Worm (Caenorhabditis elegans): Measurements from ENCODE around the gene K02E11.7.
A peak's percentile ranks its signal among the peaks of the same experiment; 100 is the strongest.
"Not testable (repeated sequence)": the region's sequence is repeated elsewhere in the genome, so short reads cannot be mapped to it uniquely, and the experiment has no call there.

The K02E11.7 gene

ce11 chrV:14279777-14280176 lies 25.7 kb upstream of the K02E11.7 start, which contains the start of gene srt-33:
TSS of gene srt-33 (minus strand) at chrV:14279877.
- TF ChIP-seq elt-1 (tag; optimal IDR thresholded peaks at IDR 0.05) (no peak), nhr-129 (tag; optimal IDR thresholded peaks at IDR 0.05) (no peak), nhr-23 (tag; optimal IDR thresholded peaks at IDR 0.05) (no peak), nhr-77 (tag; optimal IDR thresholded peaks at IDR 0.05) (no peak), elt-3 (tag; optimal IDR thresholded peaks at IDR 0.05) (no peak), ztf-11 (tag; optimal IDR thresholded peaks at IDR 0.05) (no peak), ztf-1 (GFP tag; conservative IDR thresholded peaks at IDR 0.05) (no peak)

- TF ChIP-seq snpc-4 (tag; optimal IDR thresholded peaks at IDR 0.05) = peak; percentile 38
These were observed 23.3 kb upstream of the K02E11.7 start for ce11 chrV:14277456-14277855.

ce11 chrV:14274268-14274667 lies 20.1 kb upstream of the K02E11.7 start, which contains the start of gene F40G12.7:
TSS of gene F40G12.7 (plus strand) at chrV:14274568.
- not testable (repeated sequence) for TF ChIP-seq dmd-4 (tag; optimal IDR thresholded peaks at IDR 0.05); aly-2 (tag; optimal IDR thresholded peaks at IDR 0.05); blmp-1 (tag; optimal IDR thresholded peaks at IDR 0.05; ENCODE audit: insufficient read depth)

- no peak for TF ChIP-seq sma-3 (GFP tag; optimal IDR thresholded peaks at IDR 0.05)
- no peak for TF ChIP-seq lin-39 (tag; optimal IDR thresholded peaks at IDR 0.05)
- TF ChIP-seq nhr-12 (tag; optimal IDR thresholded peaks at IDR 0.05) = no peak
- no peak for TF ChIP-seq nhr-10 (tag; optimal IDR thresholded peaks at IDR 0.05)
- no peak for TF ChIP-seq sma-9 (GFP tag; optimal IDR thresholded peaks at IDR 0.05)
- TF ChIP-seq sma-9 (tag; optimal IDR thresholded peaks at IDR 0.05) = no peak
These were observed 18.9 kb upstream of the K02E11.7 start, which contains the start of gene F40G12.6 for ce11 chrV:14273019-14273418. TSS of gene F40G12.6 (minus strand) at chrV:14273119.

- no peak for TF ChIP-seq ztf-11 (tag; optimal IDR thresholded peaks at IDR 0.05)
- no peak for TF ChIP-seq alr-1 (tag; optimal IDR thresholded peaks at IDR 0.05)
These were observed 16.6 kb upstream of the K02E11.7 start, which contains the start of gene F40G12.5 for ce11 chrV:14270729-14271128. TSS of gene F40G12.5 (minus strand) at chrV:14270829.

ce11 chrV:14268616-14269015 lies 14.5 kb upstream of the K02E11.7 start, which contains the start of gene F40G12.4:
TSS of gene F40G12.4 (minus strand) at chrV:14268716.
- TF ChIP-seq Y55F3AM.14 (GFP tag; optimal IDR thresholded peaks at IDR 0.05) = no peak
- TF ChIP-seq nhr-237 (tag; optimal IDR thresholded peaks at IDR 0.05) = no peak
- TF ChIP-seq nhr-25 (tag; optimal IDR thresholded peaks at IDR 0.05) = no peak
- no peak for TF ChIP-seq unc-39 (tag; optimal IDR thresholded peaks at IDR 0.05)
- TF ChIP-seq ztf-4 (tag; optimal IDR thresholded peaks at IDR 0.05) = no peak
- no peak for TF ChIP-seq egl-27 (tag; optimal IDR thresholded peaks at IDR 0.05)
- no peak for TF ChIP-seq unc-55 (GFP tag; optimal IDR thresholded peaks at IDR 0.05)
- TF ChIP-seq ceh-82 (tag; optimal IDR thresholded peaks at IDR 0.05) = no peak
- no peak for TF ChIP-seq blmp-1 (tag; optimal IDR thresholded peaks at IDR 0.05; ENCODE audit: insufficient read depth)
- no peak for TF ChIP-seq F13H6.1 (tag; optimal IDR thresholded peaks at IDR 0.05)
- TF ChIP-seq nhr-129 (tag; optimal IDR thresholded peaks at IDR 0.05) = no peak

- TF ChIP-seq snpc-4 (tag; optimal IDR thresholded peaks at IDR 0.05) (peak; percentile 22), peb-1 (tag; optimal IDR thresholded peaks at IDR 0.05) (no peak)
These were observed 13.3 kb upstream of the K02E11.7 start for ce11 chrV:14267326-14267942.

- no peak for TF ChIP-seq mdl-1 (tag; optimal IDR thresholded peaks at IDR 0.05)
- TF ChIP-seq nhr-237 (tag; optimal IDR thresholded peaks at IDR 0.05) = no peak
- TF ChIP-seq egl-27 (tag; optimal IDR thresholded peaks at IDR 0.05) = no peak
- TF ChIP-seq snpc-4 (tag; optimal IDR thresholded peaks at IDR 0.05) = no peak
- no peak for TF ChIP-seq ceh-16 (tag; optimal IDR thresholded peaks at IDR 0.05)
- TF ChIP-seq blmp-1 (tag; optimal IDR thresholded peaks at IDR 0.05; ENCODE audit: insufficient read depth) = no peak
- no peak for TF ChIP-seq lsy-2 (tag; optimal IDR thresholded peaks at IDR 0.05)
- TF ChIP-seq skn-1 (tag; optimal IDR thresholded peaks at IDR 0.05) = no peak
- no peak for TF ChIP-seq sma-9 (GFP tag; optimal IDR thresholded peaks at IDR 0.05)
- TF ChIP-seq sma-9 (tag; optimal IDR thresholded peaks at IDR 0.05) = no peak
- no peak for TF ChIP-seq sma-3 (GFP tag; optimal IDR thresholded peaks at IDR 0.05)
- TF ChIP-seq peb-1 (tag; optimal IDR thresholded peaks at IDR 0.05) = no peak
- TF ChIP-seq zag-1 (tag; optimal IDR thresholded peaks at IDR 0.05) = no peak
- TF ChIP-seq elt-1 (tag; optimal IDR thresholded peaks at IDR 0.05) = no peak
These were observed 6.7 kb upstream of the K02E11.7 start, which contains the start of gene F40G12.2 for ce11 chrV:14260831-14261230. TSS of gene F40G12.2 (minus strand) at chrV:14260931.

All from whole organism, L2 larva.